Worm (Caenorhabditis elegans) whole organism, L4/young adult: ENCODE data around the gene hap-1.

Experiments used
- W03F9.2 ChIP-seq: fragments of 150-350 bp; optimal IDR thresholded peaks from 2 replicates; lab custom pipeline; 2014; ENCODE audit warnings: missing biosample characterization, missing genetic modification characterization
- dao-5 ChIP-seq: sonication (generic microtip); optimal IDR thresholded peaks from 2 replicates; lab custom pipeline; 2016; ENCODE audit warnings: missing genotype, missing genetic modification characterization, moderate library complexity, missing compliant biosample characterization
- him-1 ChIP-seq: sonication (generic microtip); optimal IDR thresholded peaks from 2 replicates; lab custom pipeline; 2016; ENCODE audit warnings: missing genotype, missing genetic modification reagents, missing genetic modification characterization, missing compliant biosample characterization

DNA sequence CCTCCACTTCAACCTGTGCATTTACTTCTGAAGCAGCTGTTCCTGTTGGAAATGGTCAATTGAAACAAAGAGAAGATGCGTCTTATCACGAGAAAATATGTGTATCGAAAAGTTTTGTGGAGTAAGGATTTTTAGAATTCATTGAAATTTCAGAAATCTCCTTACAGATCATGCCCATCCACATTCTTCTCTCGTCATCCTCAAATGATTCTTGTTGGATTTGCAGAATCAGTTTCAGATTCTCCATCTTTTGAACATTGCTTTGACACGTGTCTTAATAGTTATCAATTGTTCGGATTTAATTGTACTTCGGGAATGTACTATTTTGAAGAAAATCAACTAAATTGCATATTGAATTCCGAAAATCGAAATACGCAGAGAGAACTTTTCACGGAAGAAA, 40.3 kb downstream of the hap-1 start:
- TF ChIP-seq W03F9.2 (tag; lab: Kevin White, UChicago) (no peak), dao-5 (tag; lab: Kevin White, UChicago) (no peak), him-1 (tag; lab: Kevin White, UChicago) (no peak)
